Fruit fly (Drosophila melanogaster) whole organism, pupa: ENCODE measurements around the gene CG5011.

ENCODE experiments used
- CG10348 ChIP-seq: fragments of 200-800 bp; sonication (Bioruptor generic); IDR thresholded peaks from 2 replicates; pipeline ENCODE4 v1.3.6; 2022; ENCODE audit warnings: missing biosample characterization, missing genetic modification characterization
- CG12605 ChIP-seq: fragments of 200-800 bp; sonication (Bioruptor generic); IDR thresholded peaks from 2 replicates; pipeline ENCODE4 v1.3.6; 2022; ENCODE audit warnings: missing biosample characterization, missing genetic modification characterization
- CG13204 ChIP-seq: fragments of 200-800 bp; sonication (Bioruptor generic); optimal IDR thresholded peaks from 2 replicates; lab custom pipeline; 2018; ENCODE audit warnings: missing biosample characterization, mild to moderate bottlenecking, missing genetic modification characterization, moderate library complexity
- CG14655 ChIP-seq: fragments of 200-800 bp; sonication (Bioruptor generic); optimal IDR thresholded peaks from 3 replicates; lab custom pipeline; 2017; ENCODE audit warnings: mild to moderate bottlenecking, missing biosample characterization, missing genetic modification reagents, missing genetic modification characterization
- CG15710 ChIP-seq: fragments of 200-800 bp; sonication (Bioruptor generic); optimal IDR thresholded peaks from 2 replicates; lab custom pipeline; 2018; ENCODE audit warnings: missing biosample characterization, mild to moderate bottlenecking, missing genetic modification characterization, moderate library complexity
- CG17806 ChIP-seq: fragments of 200-800 bp; sonication (Bioruptor generic); optimal IDR thresholded peaks from 2 replicates; lab custom pipeline; 2018; ENCODE audit warnings: missing biosample characterization, mild to moderate bottlenecking, missing genetic modification characterization, moderate library complexity
- CG32121 ChIP-seq: fragments of 200-800 bp; sonication (Bioruptor generic); IDR thresholded peaks from 2 replicates; pipeline ENCODE4 v1.3.6; 2022; ENCODE audit warnings: missing biosample characterization, missing genetic modification characterization
- CG34367 ChIP-seq: fragments of 200-800 bp; sonication (Bioruptor generic); optimal IDR thresholded peaks from 2 replicates; lab custom pipeline; 2018; ENCODE audit warnings: missing biosample characterization, mild to moderate bottlenecking, missing genetic modification characterization
- CG4496 ChIP-seq: fragments of 200-800 bp; sonication (Bioruptor generic); IDR thresholded peaks from 3 replicates; pipeline ENCODE4 v1.3.6; 2022; ENCODE audit warnings: missing biosample characterization, missing genetic modification characterization
- CG8159 ChIP-seq: fragments of 200-800 bp; sonication (Bioruptor generic); optimal IDR thresholded peaks from 3 replicates; lab custom pipeline; 2018; ENCODE audit warnings: missing biosample characterization, mild to moderate bottlenecking, missing genetic modification characterization, moderate library complexity
- CG8301 ChIP-seq: fragments of 200-800 bp; sonication (Bioruptor generic); optimal IDR thresholded peaks from 2 replicates; lab custom pipeline; 2018; ENCODE audit warnings: missing biosample characterization, mild to moderate bottlenecking, missing genetic modification characterization
- CG9948 ChIP-seq: fragments of 200-800 bp; sonication (Bioruptor generic); optimal IDR thresholded peaks from 2 replicates; lab custom pipeline; 2018; ENCODE audit warnings: missing biosample characterization, mild to moderate bottlenecking, missing genetic modification characterization, moderate library complexity
- D1 ChIP-seq: fragments of 200-800 bp; sonication (Bioruptor generic); optimal IDR thresholded peaks from 2 replicates; lab custom pipeline; 2018; ENCODE audit warnings: missing biosample characterization, mild to moderate bottlenecking, missing genetic modification characterization, moderate library complexity
- EcR ChIP-seq: fragments of 200-800 bp; sonication (Bioruptor generic); optimal IDR thresholded peaks from 3 replicates; lab custom pipeline; 2019; ENCODE audit warnings: missing biosample characterization, missing genetic modification characterization, mild to moderate bottlenecking, moderate library complexity, missing genetic modification reagents
- Ets98B ChIP-seq: fragments of 200-800 bp; sonication (Bioruptor generic); IDR thresholded peaks from 2 replicates; pipeline ENCODE4 v1.3.6; 2022; ENCODE audit warnings: missing biosample characterization, missing genetic modification characterization
- Pif1A ChIP-seq: fragments of 200-800 bp; sonication (Bioruptor generic); optimal IDR thresholded peaks from 3 replicates; lab custom pipeline; 2016; ENCODE audit warnings: missing biosample characterization, missing genetic modification characterization
- Pif1B ChIP-seq: fragments of 200-800 bp; sonication (Bioruptor generic); optimal IDR thresholded peaks from 3 replicates; lab custom pipeline; 2016; ENCODE audit warnings: missing biosample characterization, missing genetic modification characterization
- Snoo ChIP-seq: fragments of 200-800 bp; sonication (Bioruptor generic); optimal IDR thresholded peaks from 3 replicates; lab custom pipeline; 2017; ENCODE audit warnings: missing biosample characterization, mild to moderate bottlenecking, missing genetic modification characterization, inconsistent platforms
- fd96Ca ChIP-seq: fragments of 200-800 bp; sonication (Bioruptor generic); IDR thresholded peaks from 3 replicates; pipeline ENCODE4 v1.3.6; 2022; ENCODE audit warnings: missing biosample characterization, missing genetic modification characterization
- gl ChIP-seq: fragments of 200-800 bp; sonication (Bioruptor generic); optimal IDR thresholded peaks from 2 replicates; lab custom pipeline; 2018; ENCODE audit warnings: missing biosample characterization, mild to moderate bottlenecking, missing genetic modification characterization
- rn ChIP-seq: fragments of 200-800 bp; sonication (Bioruptor generic); IDR thresholded peaks from 2 replicates; pipeline ENCODE4 v1.3.6; 2022; ENCODE audit warnings: missing biosample characterization, missing genetic modification characterization

Gene CG5011

DNA sequence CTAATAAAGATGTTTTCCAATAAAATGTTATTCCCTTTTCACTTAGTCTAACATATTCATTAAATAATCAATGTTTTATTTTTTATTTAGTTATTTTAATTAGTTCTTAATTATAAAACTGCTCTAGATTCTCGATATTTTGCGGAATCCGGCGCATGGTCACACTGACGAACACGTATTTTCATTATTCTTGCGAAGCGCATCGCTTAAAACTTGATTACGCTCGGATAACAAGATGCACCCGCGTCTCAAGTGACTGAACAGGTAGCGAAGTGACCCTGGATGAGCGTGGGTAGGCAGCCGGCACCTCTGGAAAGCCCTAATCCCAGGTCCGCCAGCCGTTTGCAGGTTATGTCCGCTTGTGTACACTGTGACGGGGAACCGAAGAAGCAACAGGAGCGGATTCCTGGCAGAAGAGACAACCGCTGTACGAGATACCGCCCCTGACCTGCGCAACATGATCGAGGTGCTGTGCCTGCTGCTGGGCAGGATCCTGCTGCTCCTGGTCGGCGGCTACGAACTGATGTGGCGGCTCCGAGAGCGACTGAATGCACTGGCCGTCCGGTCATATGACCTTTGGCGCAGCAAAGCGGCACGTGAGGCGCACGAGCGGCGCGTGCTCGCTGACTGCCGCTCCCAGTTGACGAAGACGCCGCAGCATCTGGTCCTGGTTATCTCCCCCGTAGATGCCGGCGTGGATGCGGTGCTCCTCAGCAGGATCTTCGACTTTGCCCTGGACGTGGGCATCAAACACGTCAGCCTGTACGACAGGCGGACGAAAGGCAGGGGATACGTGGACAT, 41.8 kb upstream of the CG5011 start, which contains the start of gene Tango14:
Gene Tango14 (plus strand): TSS at position 143 of the 801 bp plus-strand sequence.
- TF ChIP-seq fd96Ca (GFP tag; lab: Robert Waterston, UW) (0 out of 3 replicates have a peak, but pooled peaks have one; percentile 38), gl (no peak), CG4496 (GFP tag; lab: Robert Waterston, UW) (0 out of 3 replicates have a peak, but pooled peaks have one; percentile 42)

DNA sequence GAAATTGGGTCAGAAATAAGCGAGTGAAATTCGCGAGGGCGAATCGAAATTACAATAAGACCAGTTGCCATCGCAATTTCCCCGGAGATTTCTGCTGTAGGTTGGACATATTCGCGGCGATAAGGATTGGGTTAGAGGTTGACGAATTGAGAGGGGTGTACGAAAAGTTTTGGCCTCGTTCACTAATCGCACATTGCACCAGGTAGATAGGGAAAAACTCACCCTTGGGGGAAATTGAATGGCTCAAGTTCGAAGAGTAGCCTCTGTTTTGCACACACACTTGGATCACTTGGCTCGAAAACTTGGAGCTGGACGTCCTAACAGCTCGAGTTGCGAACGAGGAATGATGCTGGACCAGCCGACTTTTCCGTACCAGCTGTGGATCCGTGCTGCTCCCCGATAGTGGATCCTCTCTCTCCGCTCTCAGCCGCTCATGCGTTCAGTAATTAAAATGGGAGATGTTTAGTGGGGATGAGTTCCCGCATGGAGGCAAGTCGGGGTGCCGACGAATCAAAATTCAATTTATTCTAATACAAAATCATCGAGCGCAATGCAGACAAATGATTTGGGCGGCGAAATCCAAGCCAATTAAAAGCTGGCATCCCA, 36.8 kb upstream of the CG5011 start, which contains the start of gene CG5080:
Gene CG5080 (minus strand): TSS at position 349 of the 606 bp plus-strand sequence.
- TF ChIP-seq CG14655 (GFP tag; lab: Kevin White, UChicago) (no peak), fd96Ca (GFP tag; lab: Robert Waterston, UW) (0 out of 3 replicates have a peak, but pooled peaks have one; percentile 16), CG12605 (GFP tag; lab: Robert Waterston, UW) (no peak)

DNA sequence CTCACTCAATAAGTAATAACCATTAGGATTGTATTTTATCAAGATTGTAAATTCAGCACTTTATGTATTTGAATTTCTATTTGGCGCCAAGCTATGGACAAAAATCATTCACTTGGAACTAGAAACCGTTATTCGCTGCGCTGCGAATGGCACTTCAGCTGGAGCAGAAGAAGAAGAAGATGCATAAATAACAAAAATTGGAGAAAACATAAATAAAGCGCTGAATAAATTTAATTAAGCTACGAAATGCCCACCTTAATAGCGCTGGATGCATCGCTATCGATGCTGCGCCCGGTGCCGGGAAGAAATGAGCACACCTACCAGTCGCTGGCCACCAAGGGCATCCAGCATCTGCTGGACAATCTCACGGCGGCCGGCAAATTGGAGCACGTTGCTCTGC, 36.2 kb upstream of the CG5011 start, which contains the start of gene IntS14:
Gene IntS14 (plus strand): TSS at position 150 of the 400 bp plus-strand sequence.
- no peak for TF ChIP-seq fd96Ca (GFP tag; lab: Robert Waterston, UW)
- no peak for TF ChIP-seq Ets98B
- TF ChIP-seq CG12605 (GFP tag; lab: Robert Waterston, UW) = no peak
- no peak for TF ChIP-seq CG32121 (GFP tag; lab: Robert Waterston, UW)
- no peak for TF ChIP-seq CG8159 (tag; lab: Kevin White, UChicago)
- no peak for TF ChIP-seq Snoo (tag; lab: Kevin White, UChicago)

DNA sequence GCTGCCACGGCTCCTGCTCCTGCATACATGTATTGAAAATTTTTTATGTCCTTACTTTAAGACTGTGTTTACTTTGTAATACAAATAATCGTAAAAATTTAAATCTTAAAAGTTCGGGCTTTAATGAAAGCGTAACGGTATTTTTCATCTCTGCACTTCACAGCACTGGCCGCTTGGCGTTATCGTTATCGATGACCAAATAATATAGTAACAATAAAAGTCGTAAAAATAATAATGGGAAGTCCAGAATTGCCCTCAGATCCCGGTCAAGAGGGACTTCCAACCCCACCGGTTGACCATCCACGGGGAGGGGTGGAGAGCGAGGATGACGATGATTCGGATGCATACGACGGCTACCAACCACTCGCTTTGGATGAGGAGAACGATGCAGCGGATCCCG, 34.1 kb upstream of the CG5011 start, which contains the start of gene CG14341:
Gene CG14341 (plus strand): TSS at position 181 of the 400 bp plus-strand sequence.
- TF ChIP-seq CG15710 (tag; lab: Kevin White, UChicago) (no peak), rn (GFP tag; lab: Robert Waterston, UW) (no peak), CG8301 (no peak), gl (no peak), CG8159 (tag; lab: Kevin White, UChicago) (no peak), CG14655 (GFP tag; lab: Kevin White, UChicago) (no peak), CG17806 (no peak), CG32121 (GFP tag; lab: Robert Waterston, UW) (no peak), CG12605 (GFP tag; lab: Robert Waterston, UW) (no peak), Ets98B (no peak), CG34367 (tag; lab: Kevin White, UChicago) (no peak), fd96Ca (GFP tag; lab: Robert Waterston, UW) (no peak), D1 (tag; lab: Kevin White, UChicago) (no peak), CG10348 (GFP tag; lab: Robert Waterston, UW) (no peak), Snoo (tag; lab: Kevin White, UChicago) (no peak)

DNA sequence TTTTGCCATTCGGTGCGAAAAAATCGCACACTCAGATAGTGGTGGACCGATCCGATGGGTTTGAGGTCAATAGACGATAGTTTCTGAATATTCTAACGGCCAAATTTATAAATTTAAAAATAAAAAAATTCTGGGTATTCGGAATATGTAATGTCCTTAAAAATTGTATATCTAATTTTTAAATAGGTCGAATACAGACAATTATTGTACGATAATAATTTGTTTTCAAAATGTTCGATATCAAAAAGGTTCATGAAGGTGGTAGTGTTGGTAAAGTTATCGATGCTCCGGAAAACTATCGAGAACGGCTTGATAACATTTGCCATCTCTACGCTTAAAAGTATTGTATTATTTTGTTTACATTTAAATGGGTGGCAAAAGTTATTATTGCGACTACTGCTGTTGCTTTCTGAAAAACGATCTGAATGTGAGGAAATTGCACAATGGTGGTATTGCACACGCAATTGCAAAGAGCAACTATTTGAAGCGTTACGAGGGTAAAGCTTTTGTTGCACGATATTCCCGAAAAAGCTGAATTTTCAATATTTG, 30.5 kb upstream of the CG5011 start, which contains the start of the genes CG31922 and Plap:
Gene CG31922 (plus strand): TSS at position 315 of the 549 bp plus-strand sequence.
Gene Plap (minus strand): TSS at position 499 of the 549 bp plus-strand sequence.
- no peak for TF ChIP-seq gl
- TF ChIP-seq CG34367 (tag; lab: Kevin White, UChicago) = peak; percentile 3
- TF ChIP-seq CG15710 (tag; lab: Kevin White, UChicago) = peak; percentile 63
- 0 out of 3 replicates have a peak, but pooled peaks have one; percentile 22 for TF ChIP-seq fd96Ca (GFP tag; lab: Robert Waterston, UW)
- peak; percentile 9 for TF ChIP-seq Snoo (tag; lab: Kevin White, UChicago)
- TF ChIP-seq CG8159 (tag; lab: Kevin White, UChicago) = peak; percentile 42
- peak; percentile 22 for TF ChIP-seq CG9948 (tag; lab: Kevin White, UChicago)
- peak; percentile 42 for TF ChIP-seq CG17806
- TF ChIP-seq Pif1A (GFP tag; lab: Kevin White, UChicago) = no peak
- TF ChIP-seq Ets98B = peak; percentile 24; the same call in 1 of the 2 replicates
- TF ChIP-seq D1 (tag; lab: Kevin White, UChicago) = no peak
- TF ChIP-seq CG32121 (GFP tag; lab: Robert Waterston, UW) = no peak
- TF ChIP-seq EcR = peak; percentile 99

DNA sequence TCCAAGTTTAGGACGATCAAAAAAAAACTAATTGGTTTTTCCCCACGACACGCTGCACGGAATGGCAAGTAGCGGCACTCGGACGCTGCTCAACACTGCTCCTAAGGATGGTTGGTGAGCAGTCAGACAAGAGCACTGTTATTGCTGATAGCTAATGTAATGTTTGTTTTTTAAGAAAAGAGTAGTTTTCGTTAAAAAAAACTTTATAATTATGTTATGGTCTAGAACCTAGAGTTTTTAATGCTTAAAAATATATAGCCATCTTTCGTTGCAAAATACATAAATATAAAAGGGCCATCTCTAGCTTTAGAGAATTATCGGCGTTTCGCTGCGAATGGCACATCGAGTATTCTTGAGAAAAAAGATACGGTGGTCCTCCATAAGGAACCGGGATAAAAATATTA, 27.8 kb upstream of the CG5011 start, which contains the start of the genes Charon and CG4887:
Gene Charon (minus strand): TSS at position 102 of the 404 bp plus-strand sequence.
Gene CG4887 (plus strand): TSS at position 306 of the 404 bp plus-strand sequence.
- 0 out of 2 replicates have a peak, but pooled peaks have one; percentile 16 for TF ChIP-seq CG32121 (GFP tag; lab: Robert Waterston, UW)
- TF ChIP-seq CG4496 (GFP tag; lab: Robert Waterston, UW) = peak; percentile 74
- no peak for TF ChIP-seq CG34367 (tag; lab: Kevin White, UChicago)
- TF ChIP-seq CG9948 (tag; lab: Kevin White, UChicago) = peak; percentile 59
- peak; percentile 26; the same call in 1 of the 3 replicates for TF ChIP-seq fd96Ca (GFP tag; lab: Robert Waterston, UW)
- TF ChIP-seq Pif1B (GFP tag; lab: Kevin White, UChicago) = no peak
- TF ChIP-seq CG14655 (GFP tag; lab: Kevin White, UChicago) = no peak
- TF ChIP-seq CG8159 (tag; lab: Kevin White, UChicago) = peak; percentile 73
- TF ChIP-seq Pif1A (GFP tag; lab: Kevin White, UChicago) = no peak
- no peak for TF ChIP-seq CG8301
- TF ChIP-seq CG10348 (GFP tag; lab: Robert Waterston, UW) = no peak
- TF ChIP-seq rn (GFP tag; lab: Robert Waterston, UW) = peak; percentile 49; the same call in 1 of the 2 replicates
- TF ChIP-seq D1 (tag; lab: Kevin White, UChicago) = no peak
- TF ChIP-seq gl = no peak
- peak; percentile 55 for TF ChIP-seq Ets98B
- TF ChIP-seq CG13204 (GFP tag; lab: Kevin White, UChicago) = no peak
- peak; percentile 84 for TF ChIP-seq EcR
- no peak for TF ChIP-seq CG12605 (GFP tag; lab: Robert Waterston, UW)
- peak; percentile 63 for TF ChIP-seq CG17806
- TF ChIP-seq CG15710 (tag; lab: Kevin White, UChicago) = peak; percentile 80
- peak; percentile 70 for TF ChIP-seq Snoo (tag; lab: Kevin White, UChicago)
